Worm (Caenorhabditis elegans) whole organism, late embryonic: ENCODE measurements around the gene srw-63.
A peak's percentile ranks its signal among the peaks of the same experiment; 100 is the strongest.

ENCODE experiments used
- K02D7.2 ChIP-seq: sonication (generic microtip); optimal IDR thresholded peaks from 2 replicates; lab custom pipeline; 2017; ENCODE audit warnings: mild to moderate bottlenecking, missing genetic modification characterization, missing compliant biosample characterization
- Y22D7AL.16 ChIP-seq: sonication (generic microtip); optimal IDR thresholded peaks from 2 replicates; lab custom pipeline; 2016; ENCODE audit warnings: missing genetic modification characterization, missing compliant biosample characterization
- ahr-1 ChIP-seq: sonication (generic microtip); optimal IDR thresholded peaks from 2 replicates; lab custom pipeline; 2016; ENCODE audit warnings: missing genetic modification characterization, missing compliant biosample characterization
- ama-1 ChIP-seq: fragments of 150-350 bp; optimal IDR thresholded peaks from 2 replicates; lab custom pipeline; 2014
- ceh-14 ChIP-seq: sonication (generic microtip); optimal IDR thresholded peaks from 2 replicates; lab custom pipeline; 2016; ENCODE audit warnings: missing genotype, missing genetic modification characterization, missing compliant biosample characterization
- ceh-18 ChIP-seq: sonication (generic microtip); optimal IDR thresholded peaks from 2 replicates; lab custom pipeline; 2016; ENCODE audit warnings: missing genetic modification characterization, missing compliant biosample characterization
- ceh-19 ChIP-seq: fragments of 200-800 bp; sonication (Bioruptor generic); optimal IDR thresholded peaks from 2 replicates; lab custom pipeline; 2018; ENCODE audit warnings: mild to moderate bottlenecking, missing genetic modification characterization, missing compliant biosample characterization
- ceh-31 ChIP-seq: sonication (generic microtip); optimal IDR thresholded peaks from 2 replicates; lab custom pipeline; 2016; ENCODE audit warnings: missing genetic modification characterization, missing compliant biosample characterization
- ceh-34 ChIP-seq: sonication (generic microtip); optimal IDR thresholded peaks from 2 replicates; lab custom pipeline; 2016; ENCODE audit warnings: mild to moderate bottlenecking, missing genetic modification characterization, missing compliant biosample characterization
- ceh-48 ChIP-seq: sonication (generic microtip); optimal IDR thresholded peaks from 2 replicates; lab custom pipeline; 2016; ENCODE audit warnings: missing genetic modification characterization, inconsistent platforms, missing compliant biosample characterization
- ceh-6 ChIP-seq: fragments of 200-800 bp; sonication (Bioruptor generic); optimal IDR thresholded peaks from 2 replicates; lab custom pipeline; 2018; ENCODE audit warnings: mild to moderate bottlenecking, missing genetic modification characterization, missing compliant biosample characterization
- ceh-9 ChIP-seq: sonication (generic microtip); optimal IDR thresholded peaks from 2 replicates; lab custom pipeline; 2016; ENCODE audit warnings: mild to moderate bottlenecking, missing genetic modification characterization, inconsistent platforms, missing compliant biosample characterization
- che-1 ChIP-seq: sonication (generic microtip); optimal IDR thresholded peaks from 2 replicates; lab custom pipeline; 2016; ENCODE audit warnings: mild to moderate bottlenecking, missing genetic modification characterization, missing compliant biosample characterization
- dmd-4 ChIP-seq: sonication (generic microtip); optimal IDR thresholded peaks from 2 replicates; lab custom pipeline; 2016; ENCODE audit warnings: borderline replicate concordance, missing genetic modification characterization, missing compliant biosample characterization
- dve-1 ChIP-seq: sonication (generic microtip); optimal IDR thresholded peaks from 2 replicates; lab custom pipeline; 2017; ENCODE audit warnings: antibody characterized with exemption, mild to moderate bottlenecking, missing genetic modification characterization, missing compliant biosample characterization
- ets-4 ChIP-seq: sonication (generic microtip); optimal IDR thresholded peaks from 2 replicates; lab custom pipeline; 2016; ENCODE audit warnings: missing genetic modification characterization, missing compliant biosample characterization
- gmeb-2 ChIP-seq: sonication (generic microtip); optimal IDR thresholded peaks from 2 replicates; lab custom pipeline; 2016; ENCODE audit warnings: missing genetic modification characterization, inconsistent platforms, missing compliant biosample characterization
- hlh-13 ChIP-seq: fragments of 200-800 bp; sonication (Bioruptor generic); optimal IDR thresholded peaks from 2 replicates; lab custom pipeline; 2018; ENCODE audit warnings: mild to moderate bottlenecking, missing genetic modification characterization, missing compliant biosample characterization
- hlh-30 ChIP-seq: sonication (generic microtip); optimal IDR thresholded peaks from 2 replicates; lab custom pipeline; 2017; ENCODE audit warnings: antibody characterized with exemption, missing genetic modification characterization, missing compliant biosample characterization; ENCODE audit not compliant: insufficient read depth
- hlh-6 ChIP-seq: sonication (generic microtip); optimal IDR thresholded peaks from 2 replicates; lab custom pipeline; 2016; ENCODE audit warnings: missing genotype, missing genetic modification characterization, missing compliant biosample characterization
- madf-2 ChIP-seq: sonication (generic microtip); optimal IDR thresholded peaks from 2 replicates; lab custom pipeline; 2017; ENCODE audit warnings: missing genetic modification characterization, missing compliant biosample characterization
- mec-3 ChIP-seq: sonication (generic microtip); optimal IDR thresholded peaks from 2 replicates; lab custom pipeline; 2016; ENCODE audit warnings: borderline replicate concordance, missing genetic modification characterization, missing compliant biosample characterization
- nfya-1 ChIP-seq: sonication (generic microtip); optimal IDR thresholded peaks from 2 replicates; lab custom pipeline; 2017; ENCODE audit warnings: missing genetic modification characterization, mild to moderate bottlenecking, missing compliant biosample characterization, antibody characterized with exemption, moderate library complexity
- npax-4 ChIP-seq: sonication (generic microtip); optimal IDR thresholded peaks from 2 replicates; lab custom pipeline; 2016; ENCODE audit warnings: missing genetic modification characterization, missing compliant biosample characterization
- pax-1 ChIP-seq: fragments of 150-350 bp; optimal IDR thresholded peaks from 2 replicates; lab custom pipeline; 2014; ENCODE audit warnings: missing biosample characterization, missing genetic modification characterization
- pha-4 ChIP-seq: fragments of 150-350 bp; optimal IDR thresholded peaks from 2 replicates; lab custom pipeline; 2018; ENCODE audit warnings: missing biosample characterization, missing genetic modification reagents, missing genetic modification characterization
- pros-1 ChIP-seq: fragments of 150-350 bp; optimal IDR thresholded peaks from 2 replicates; lab custom pipeline; 2014; ENCODE audit warnings: missing biosample characterization, missing genetic modification reagents, missing genetic modification characterization
- ref-2 ChIP-seq: sonication (generic microtip); optimal IDR thresholded peaks from 2 replicates; lab custom pipeline; 2016; ENCODE audit warnings: missing genetic modification characterization, missing compliant biosample characterization
- rnt-1 ChIP-seq: sonication (generic microtip); optimal IDR thresholded peaks from 2 replicates; lab custom pipeline; 2016; ENCODE audit warnings: missing genetic modification characterization, missing compliant biosample characterization
- syd-9 ChIP-seq: sonication (generic microtip); optimal IDR thresholded peaks from 2 replicates; lab custom pipeline; 2016; ENCODE audit warnings: mild to moderate bottlenecking, missing genetic modification characterization, moderate library complexity, missing compliant biosample characterization
- tbx-2 ChIP-seq: sonication (generic microtip); optimal IDR thresholded peaks from 2 replicates; lab custom pipeline; 2016; ENCODE audit warnings: missing genetic modification characterization, missing compliant biosample characterization
- tbx-7 ChIP-seq: sonication (generic microtip); optimal IDR thresholded peaks from 2 replicates; lab custom pipeline; 2016; ENCODE audit warnings: missing genotype, missing genetic modification characterization, missing compliant biosample characterization
- unc-3 ChIP-seq, 2 experiments: fragments of 200-800 bp in 1 of 2; sonication (Bioruptor generic) in 1 of 2; sonication (generic microtip) in 1 of 2; conservative IDR thresholded peaks in 1 of 2; optimal IDR thresholded peaks in 1 of 2; 2 replicates each; pipeline versions ENCODE4 v1.3.6 to Lab custom; 2016 to 2022; ENCODE audit warnings: missing compliant biosample characterization in 2 of 2, missing genetic modification characterization in 2 of 2, missing genetic modification reagents in 1 of 2
- unc-42 ChIP-seq: sonication (generic microtip); optimal IDR thresholded peaks from 2 replicates; lab custom pipeline; 2016; ENCODE audit warnings: missing genotype, missing genetic modification characterization, missing compliant biosample characterization
- unc-55 ChIP-seq: sonication (generic microtip); optimal IDR thresholded peaks from 2 replicates; lab custom pipeline; 2017; ENCODE audit warnings: missing biosample characterization, missing genetic modification reagents, missing genetic modification characterization
- ztf-16 ChIP-seq: sonication (generic microtip); optimal IDR thresholded peaks from 2 replicates; lab custom pipeline; 2017; ENCODE audit warnings: missing genetic modification characterization, missing compliant biosample characterization

Gene srw-63

ce11 chrIV:13984041-13984440, 31.7 kb downstream of the srw-63 start, which contains the start of gene tor-2:
tor-2 (minus strand) TSS chrIV:13984141.
- no peak for TF ChIP-seq hlh-6 (tag; lab: Kevin White, UChicago)
- no peak for TF ChIP-seq syd-9 (tag; lab: Kevin White, UChicago)
- no peak for TF ChIP-seq madf-2
- TF ChIP-seq ahr-1 (tag; lab: Kevin White, UChicago): no peak
- no peak for TF ChIP-seq ceh-19 (GFP tag; lab: Kevin White, UChicago)

DNA sequence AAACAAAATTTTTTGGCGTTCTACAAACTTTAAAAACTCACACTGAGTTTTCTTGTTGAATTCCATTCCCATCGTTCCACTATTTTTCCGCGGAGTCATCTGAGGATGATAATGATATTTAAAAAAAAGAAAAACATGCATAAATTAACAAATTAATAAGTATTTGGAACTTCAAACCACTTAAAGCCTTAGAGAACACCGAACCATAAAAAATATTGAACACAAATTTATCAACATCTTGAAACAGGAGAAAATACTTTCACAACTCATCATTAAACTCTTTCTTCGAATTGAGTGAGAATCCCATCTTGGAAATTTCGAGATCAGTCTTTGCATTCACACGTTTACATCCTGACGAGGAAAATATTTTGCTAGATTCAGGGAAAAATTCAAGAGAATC, 33.3 kb downstream of the srw-63 start, which contains the start of gene gei-18:
Gene gei-18 (minus strand): TSS at position 101 of the 400 bp plus-strand sequence.
- TF ChIP-seq che-1: no peak
- TF ChIP-seq hlh-13 (GFP tag; lab: Kevin White, UChicago): no peak
- no peak for TF ChIP-seq dmd-4 (tag; lab: Kevin White, UChicago)
- no peak for TF ChIP-seq tbx-7
- TF ChIP-seq ets-4 (tag; lab: Kevin White, UChicago): no peak
- TF ChIP-seq ceh-9 (tag; lab: Kevin White, UChicago): no peak
- no peak for TF ChIP-seq ceh-31 (tag; lab: Kevin White, UChicago)
- TF ChIP-seq tbx-2 (tag; lab: Kevin White, UChicago): no peak
- no peak for TF ChIP-seq mec-3 (tag; lab: Kevin White, UChicago)

DNA sequence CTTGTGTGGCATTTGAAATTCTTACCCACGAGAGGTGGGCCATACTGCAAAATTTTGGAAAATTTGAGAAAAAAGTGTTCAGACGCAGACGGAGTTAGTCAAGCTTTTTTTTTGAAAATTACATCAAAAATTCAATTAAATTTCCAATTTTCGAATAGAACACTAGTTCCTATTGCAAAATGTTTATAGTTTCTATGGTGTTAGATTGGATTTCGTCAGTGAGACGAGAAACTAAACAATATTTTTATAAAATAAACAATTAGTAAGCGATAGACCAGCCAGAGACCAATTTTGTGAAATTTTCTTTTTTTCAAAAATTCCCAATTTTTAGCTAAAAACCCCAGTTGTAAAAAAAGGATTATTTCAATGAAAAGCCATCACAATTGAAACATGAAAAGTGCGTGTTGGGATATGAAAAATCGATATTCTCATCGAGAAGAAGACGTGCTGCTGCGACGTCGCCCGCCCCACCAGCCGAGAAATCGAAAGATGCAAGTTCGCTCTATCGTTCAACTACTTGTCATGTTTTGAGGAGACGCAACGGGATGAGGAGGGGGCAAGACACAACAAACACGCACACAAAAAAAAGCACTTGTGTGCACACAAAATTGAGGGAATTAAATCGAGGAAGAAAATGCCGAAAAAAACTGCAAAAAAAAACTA, 35.8 kb downstream of the srw-63 start, which contains the start of gene dnbp-1:
Gene dnbp-1 (minus strand): TSS at position 51 of the 663 bp plus-strand sequence.
- peak; percentile 43 for TF ChIP-seq nfya-1 (tag; lab: Kevin White, UChicago)
- peak; percentile 84 for TF ChIP-seq tbx-2 (tag; lab: Kevin White, UChicago)
- no peak for TF ChIP-seq pax-1 (tag; lab: Kevin White, UChicago)
- no peak for TF ChIP-seq ahr-1 (tag; lab: Kevin White, UChicago)
- TF ChIP-seq ceh-31 (tag; lab: Kevin White, UChicago): peak; percentile 78
- TF ChIP-seq ceh-34 (tag; lab: Kevin White, UChicago): peak; percentile 55
- no peak for TF ChIP-seq pha-4 (tag; lab: Kevin White, UChicago)
- TF ChIP-seq ref-2 (tag; lab: Kevin White, UChicago): peak; percentile 62
- TF ChIP-seq ets-4 (tag; lab: Kevin White, UChicago): peak; percentile 15
- TF ChIP-seq gmeb-2 (tag; lab: Kevin White, UChicago): peak; percentile 9
- TF ChIP-seq rnt-1: peak; percentile 4
- TF ChIP-seq K02D7.2 (tag; lab: Kevin White, UChicago): no peak
- TF ChIP-seq pros-1 (tag; lab: Kevin White, UChicago): peak; percentile 48
- TF ChIP-seq unc-3 (GFP tag; conservative IDR thresholded peaks at IDR 0.05; lab: Robert Waterston, UW): no peak
- TF ChIP-seq unc-3 (tag; optimal IDR thresholded peaks at IDR 0.05; lab: Kevin White, UChicago): peak; percentile 12
- TF ChIP-seq unc-55 (GFP tag; lab: Kevin White, UChicago): peak; percentile 79
- TF ChIP-seq che-1: no peak
- no peak for TF ChIP-seq ztf-16 (tag; lab: Kevin White, UChicago)
- TF ChIP-seq hlh-30 (tag; lab: Kevin White, UChicago): peak; percentile 62
- TF ChIP-seq dve-1 (tag; lab: Kevin White, UChicago): peak; percentile 18
- TF ChIP-seq Y22D7AL.16 (tag; lab: Kevin White, UChicago): no peak
- peak; percentile 8 for TF ChIP-seq ceh-6 (GFP tag; lab: Kevin White, UChicago)
- peak; percentile 94 for TF ChIP-seq ceh-48 (tag; lab: Kevin White, UChicago)
- TF ChIP-seq ceh-14 (tag; lab: Kevin White, UChicago): peak; percentile 41
- TF ChIP-seq ama-1 (lab: Kevin White, UChicago): no peak
- TF ChIP-seq unc-42 (tag; lab: Kevin White, UChicago): peak; percentile 74
- TF ChIP-seq npax-4 (tag; lab: Kevin White, UChicago): no peak
- TF ChIP-seq ceh-18 (tag; lab: Kevin White, UChicago): peak; percentile 79
